Fruit fly (Drosophila melanogaster) whole organism, embryonic: ENCODE results near the gene Atf3.

Experiments
- Ada2b ChIP-seq: fragments of 200-800 bp; sonication (Bioruptor generic); IDR thresholded peaks from 2 replicates; pipeline ENCODE4 v1.3.6; 2022; ENCODE audit warnings: missing biosample characterization, missing genetic modification characterization
- CG10274 ChIP-seq: fragments of 200-800 bp; sonication (Bioruptor generic); optimal IDR thresholded peaks from 3 replicates; lab custom pipeline; 2017; ENCODE audit warnings: missing biosample characterization, mild to moderate bottlenecking, missing genetic modification characterization
- CG10543 ChIP-seq: fragments of 200-800 bp; sonication (Bioruptor generic); optimal IDR thresholded peaks from 3 replicates; lab custom pipeline; 2017; ENCODE audit warnings: missing biosample characterization, mild to moderate bottlenecking, missing genetic modification characterization, moderate library complexity
- CG10959 ChIP-seq: fragments of 200-800 bp; sonication (Bioruptor generic); IDR thresholded peaks from 2 replicates; pipeline ENCODE4 v1.3.6; 2022; ENCODE audit warnings: missing biosample characterization, missing genetic modification characterization
- CG12659 ChIP-seq: fragments of 200-800 bp; sonication (Bioruptor generic); optimal IDR thresholded peaks from 3 replicates; lab custom pipeline; 2017; ENCODE audit warnings: mild to moderate bottlenecking, missing biosample characterization, missing genetic modification reagents, missing genetic modification characterization
- CG12942 ChIP-seq: fragments of 200-800 bp; sonication (Bioruptor generic); optimal IDR thresholded peaks from 3 replicates; lab custom pipeline; 2016; ENCODE audit warnings: missing biosample characterization, missing genetic modification characterization
- CG15696 ChIP-seq: fragments of 200-800 bp; sonication (Bioruptor generic); optimal IDR thresholded peaks from 2 replicates; lab custom pipeline; 2019; ENCODE audit warnings: missing biosample characterization, mild to moderate bottlenecking, missing genetic modification characterization, moderate library complexity
- CG18476 ChIP-seq: fragments of 200-800 bp; sonication (Bioruptor generic); optimal IDR thresholded peaks from 2 replicates; lab custom pipeline; 2016; ENCODE audit warnings: missing biosample characterization, mild to moderate bottlenecking, missing genetic modification characterization
- CG2199 ChIP-seq: fragments of 200-800 bp; sonication (Bioruptor generic); IDR thresholded peaks from 3 replicates; pipeline ENCODE4 v1.3.6; 2022; ENCODE audit warnings: missing biosample characterization, missing genetic modification characterization
- CG31365 ChIP-seq: fragments of 200-800 bp; sonication (Bioruptor generic); optimal IDR thresholded peaks from 2 replicates; lab custom pipeline; 2018; ENCODE audit warnings: missing biosample characterization, mild to moderate bottlenecking, missing genetic modification characterization
- CG31441 ChIP-seq: fragments of 200-800 bp; sonication (Bioruptor generic); IDR thresholded peaks from 2 replicates; pipeline ENCODE4 v1.3.6; 2022; ENCODE audit warnings: missing biosample characterization, missing genetic modification characterization
- CG34224 ChIP-seq: fragments of 200-800 bp; sonication (Bioruptor generic); IDR thresholded peaks from 3 replicates; pipeline ENCODE4 v1.3.6; 2022; ENCODE audit warnings: missing biosample characterization, missing genetic modification characterization; ENCODE audit not compliant: partially characterized antibody
- CG34422 ChIP-seq: fragments of 200-800 bp; sonication (Bioruptor generic); IDR thresholded peaks from 3 replicates; pipeline ENCODE4 v1.3.6; 2022; ENCODE audit warnings: missing biosample characterization, missing genetic modification characterization
- CG43689 ChIP-seq: fragments of 200-800 bp; sonication (Bioruptor generic); IDR thresholded peaks from 2 replicates; pipeline ENCODE4 v1.3.6; 2022; ENCODE audit warnings: missing biosample characterization, missing genetic modification characterization
- CG4424 ChIP-seq: fragments of 200-800 bp; sonication (Bioruptor generic); optimal IDR thresholded peaks from 3 replicates; lab custom pipeline; 2016; ENCODE audit warnings: missing biosample characterization, missing genetic modification characterization
- E2f2 ChIP-seq: fragments of 200-800 bp; sonication (Bioruptor generic); IDR thresholded peaks from 2 replicates; pipeline ENCODE4 v1.3.6; 2022; ENCODE audit warnings: missing biosample characterization, missing genetic modification characterization
- HLH3B ChIP-seq: fragments of 200-800 bp; sonication (Bioruptor generic); IDR thresholded peaks from 2 replicates; pipeline ENCODE4 v1.3.6; 2022; ENCODE audit warnings: missing biosample characterization, missing genetic modification characterization
- Scr ChIP-seq: fragments of 200-800 bp; sonication (Bioruptor generic); IDR thresholded peaks from 2 replicates; pipeline ENCODE4 v1.3.6; 2022; ENCODE audit warnings: missing biosample characterization, missing genetic modification characterization; ENCODE audit not compliant: partially characterized antibody
- Six4 ChIP-seq: fragments of 200-800 bp; sonication (Bioruptor generic); optimal IDR thresholded peaks from 2 replicates; lab custom pipeline; 2016; ENCODE audit warnings: missing biosample characterization, missing genetic modification characterization
- TFAM ChIP-seq: fragments of 200-800 bp; sonication (Bioruptor generic); optimal IDR thresholded peaks from 2 replicates; lab custom pipeline; 2017; ENCODE audit warnings: missing biosample characterization, missing genetic modification characterization, inconsistent platforms
- Usf ChIP-seq: fragments of 200-800 bp; sonication (Bioruptor generic); optimal IDR thresholded peaks from 2 replicates; lab custom pipeline; 2017; ENCODE audit warnings: missing genotype, missing biosample characterization, missing genetic modification characterization
- bsh ChIP-seq, 2 experiments: fragments of 200-800 bp; sonication (Bioruptor generic); optimal IDR thresholded peaks; 2 replicates each; lab custom pipeline; 2017 to 2018; ENCODE audit warnings: mild to moderate bottlenecking in 2 of 2, missing biosample characterization in 2 of 2, missing genetic modification characterization in 2 of 2, moderate library complexity in 1 of 2
- ci ChIP-seq: fragments of 200-800 bp; sonication (Bioruptor generic); IDR thresholded peaks from 3 replicates; pipeline ENCODE4 v1.3.6; 2022; ENCODE audit warnings: missing biosample characterization, missing genetic modification characterization
- da ChIP-seq: fragments of 200-800 bp; sonication (Bioruptor generic); optimal IDR thresholded peaks from 2 replicates; lab custom pipeline; 2016; ENCODE audit warnings: missing biosample characterization, missing genetic modification characterization
- dysf ChIP-seq: fragments of 200-800 bp; sonication (Bioruptor generic); IDR thresholded peaks from 3 replicates; pipeline ENCODE4 v1.3.6; 2022; ENCODE audit warnings: missing biosample characterization, missing genetic modification characterization
- ewg ChIP-seq: fragments of 200-800 bp; sonication (Bioruptor generic); optimal IDR thresholded peaks from 3 replicates; lab custom pipeline; 2017; ENCODE audit warnings: mild to moderate bottlenecking, missing biosample characterization, missing genetic modification reagents, missing genetic modification characterization
- gro ChIP-seq: fragments of 200-800 bp; sonication (Bioruptor generic); optimal IDR thresholded peaks from 2 replicates; lab custom pipeline; 2016; ENCODE audit warnings: missing biosample characterization, missing genetic modification characterization
- gsb ChIP-seq: fragments of 200-800 bp; sonication (Bioruptor generic); IDR thresholded peaks from 2 replicates; pipeline ENCODE4 v1.3.6; 2022; ENCODE audit warnings: missing biosample characterization, missing genetic modification characterization
- gsb-n ChIP-seq: fragments of 200-800 bp; sonication (Bioruptor generic); optimal IDR thresholded peaks from 3 replicates; lab custom pipeline; 2018; ENCODE audit warnings: missing biosample characterization, mild to moderate bottlenecking, missing genetic modification characterization
- ham ChIP-seq: fragments of 200-800 bp; sonication (Bioruptor generic); IDR thresholded peaks from 2 replicates; pipeline ENCODE4 v1.3.6; 2022; ENCODE audit warnings: missing biosample characterization, missing genetic modification characterization
- jing ChIP-seq: fragments of 200-800 bp; sonication (Bioruptor generic); optimal IDR thresholded peaks from 2 replicates; lab custom pipeline; 2018; ENCODE audit warnings: missing biosample characterization, mild to moderate bottlenecking, missing genetic modification characterization
- jumu ChIP-seq: fragments of 200-800 bp; sonication (Bioruptor generic); optimal IDR thresholded peaks from 3 replicates; lab custom pipeline; 2016; ENCODE audit warnings: missing biosample characterization, missing genetic modification characterization
- klu ChIP-seq: fragments of 200-800 bp; sonication (Bioruptor generic); IDR thresholded peaks from 2 replicates; pipeline ENCODE4 v1.3.6; 2022; ENCODE audit warnings: missing biosample characterization, missing genetic modification characterization
- kni ChIP-seq: fragments of 200-800 bp; sonication (Bioruptor generic); optimal IDR thresholded peaks from 3 replicates; lab custom pipeline; 2017; ENCODE audit warnings: mild to moderate bottlenecking, missing biosample characterization, missing genetic modification reagents, missing genetic modification characterization
- lov ChIP-seq, 2 experiments: fragments of 200-800 bp in 1 of 2; fragments of >200 bp in 1 of 2; sonication (Bioruptor generic) in 1 of 2; IDR thresholded peaks in 1 of 2; optimal IDR thresholded peaks in 1 of 2; 2 replicates in 1 of 2; 3 replicates in 1 of 2; pipeline versions ENCODE4 v1.3.6 to Lab custom; 2017 to 2022; ENCODE audit warnings: missing biosample characterization in 1 of 2, missing genetic modification characterization in 1 of 2
- maf-S ChIP-seq: fragments of 200-800 bp; sonication (Bioruptor generic); optimal IDR thresholded peaks from 2 replicates; lab custom pipeline; 2016; ENCODE audit warnings: missing biosample characterization, missing genetic modification characterization
- mld ChIP-seq: fragments of 200-800 bp; sonication (Bioruptor generic); IDR thresholded peaks from 3 replicates; pipeline ENCODE4 v1.3.6; 2022; ENCODE audit warnings: missing biosample characterization, missing genetic modification characterization; ENCODE audit not compliant: partially characterized antibody
- nerfin-2 ChIP-seq: fragments of 200-800 bp; sonication (Bioruptor generic); IDR thresholded peaks from 2 replicates; pipeline ENCODE4 v1.3.6; 2022; ENCODE audit warnings: missing biosample characterization, missing genetic modification characterization; ENCODE audit not compliant: partially characterized antibody
- otp ChIP-seq: fragments of 200-800 bp; sonication (Bioruptor generic); IDR thresholded peaks from 3 replicates; pipeline ENCODE4, ENCODE4 v1.3.6; 2022; ENCODE audit warnings: missing biosample characterization, missing genetic modification characterization
- p53 ChIP-seq: fragments of 200-800 bp; sonication (Bioruptor generic); optimal IDR thresholded peaks from 2 replicates; lab custom pipeline; 2016; ENCODE audit warnings: missing biosample characterization, missing genetic modification characterization
- ro ChIP-seq: fragments of 200-800 bp; sonication (Bioruptor generic); IDR thresholded peaks from 2 replicates; pipeline ENCODE4 v1.3.6; 2022; ENCODE audit warnings: missing biosample characterization, missing genetic modification characterization
- sim ChIP-seq: fragments of 200-800 bp; sonication (Bioruptor generic); IDR thresholded peaks from 2 replicates; pipeline ENCODE4 v1.3.6; 2022; ENCODE audit warnings: missing biosample characterization, missing genetic modification characterization
- stc ChIP-seq: fragments of 200-800 bp; sonication (Bioruptor generic); IDR thresholded peaks from 2 replicates; pipeline ENCODE4 v1.3.6; 2022; ENCODE audit warnings: missing biosample characterization, missing genetic modification characterization
- ttk ChIP-seq: fragments of 200-800 bp; sonication (Bioruptor generic); IDR thresholded peaks from 2 replicates; pipeline ENCODE4 v2.1.2; 2022; ENCODE audit warnings: missing biosample characterization, missing genetic modification characterization
- tx ChIP-seq: fragments of 200-800 bp; sonication (Bioruptor generic); optimal IDR thresholded peaks from 2 replicates; lab custom pipeline; 2016; ENCODE audit warnings: missing biosample characterization, missing genetic modification characterization
- vnd ChIP-seq: fragments of 200-800 bp; sonication (Bioruptor generic); IDR thresholded peaks from 3 replicates; pipeline ENCODE4 v1.3.6; 2022; ENCODE audit warnings: missing biosample characterization, missing genetic modification characterization; ENCODE audit not compliant: partially characterized antibody
- wor ChIP-seq: fragments of 200-800 bp; sonication (Bioruptor generic); IDR thresholded peaks from 2 replicates; pipeline ENCODE4 v1.3.6; 2022; ENCODE audit warnings: missing biosample characterization, missing genetic modification characterization
- zf30C ChIP-seq: fragments of 200-800 bp; sonication (Bioruptor generic); optimal IDR thresholded peaks from 3 replicates; lab custom pipeline; 2018; ENCODE audit warnings: missing biosample characterization, mild to moderate bottlenecking, missing genetic modification characterization

The Atf3 gene

dm6 chrX:1234817-1235617, 40.1 kb downstream of the Atf3 start (continued):
- peak; percentile 87 for TF ChIP-seq CG10959 (GFP tag; lab: Robert Waterston, UW)
- TF ChIP-seq zf30C (GFP tag; lab: Kevin White, UChicago), result no peak
- no peak for TF ChIP-seq vnd
- TF ChIP-seq CG34422 (GFP tag; lab: Robert Waterston, UW), result peak; percentile 83
- TF ChIP-seq maf-S (GFP tag; lab: Kevin White, UChicago), result peak; percentile 34
- peak; percentile 69 for TF ChIP-seq jing (GFP tag; lab: Kevin White, UChicago)
- peak; percentile 88 for TF ChIP-seq CG31441
- peak; percentile 48 for TF ChIP-seq gro (GFP tag; lab: Kevin White, UChicago)
- no peak for TF ChIP-seq mld (GFP tag; lab: Robert Waterston, UW)
- peak; percentile 60 for TF ChIP-seq Six4
- TF ChIP-seq kni (GFP tag; lab: Kevin White, UChicago), result peak; percentile 47
- peak; percentile 80 for TF ChIP-seq CG18476 (GFP tag; lab: Kevin White, UChicago)
- TF ChIP-seq otp (GFP tag; lab: Robert Waterston, UW), result peak; percentile 77
- peak; percentile 69 for TF ChIP-seq da
- TF ChIP-seq CG2199 (GFP tag; lab: Robert Waterston, UW), result 0 out of 3 replicates have a peak, but pooled peaks have one; percentile 61
- TF ChIP-seq gsb, result no peak
- peak; percentile 73 for TF ChIP-seq stc
- peak; percentile 79 for TF ChIP-seq jumu (GFP tag; lab: Kevin White, UChicago)
- TF ChIP-seq lov (optimal IDR thresholded peaks at IDR 0.05; lab: Kevin White, UChicago), result no peak
- peak; percentile 85 for TF ChIP-seq lov (GFP tag; IDR thresholded peaks at IDR 0.05; lab: Robert Waterston, UW)
- TF ChIP-seq E2f2 (GFP tag; lab: Robert Waterston, UW), result peak; percentile 50; the same call in 1 of the 2 replicates
- peak; percentile 43 for TF ChIP-seq CG12942 (GFP tag; lab: Kevin White, UChicago)
- 0 out of 3 replicates have a peak, but pooled peaks have one; percentile 43 for TF ChIP-seq CG34224
- peak; percentile 22 for TF ChIP-seq Scr (GFP tag; lab: Robert Waterston, UW)
- peak; percentile 54 for TF ChIP-seq CG31365 (tag; lab: Kevin White, UChicago)
- peak; percentile 83 for TF ChIP-seq ttk (GFP tag; lab: Robert Waterston, UW)
- TF ChIP-seq wor (GFP tag; lab: Robert Waterston, UW), result peak; percentile 54; the same call in 1 of the 2 replicates
- TF ChIP-seq Ada2b (GFP tag; lab: Robert Waterston, UW), result peak; percentile 61
- peak; percentile 65 for TF ChIP-seq sim (GFP tag; lab: Robert Waterston, UW)
- peak; percentile 55 for TF ChIP-seq CG10543
- TF ChIP-seq ewg (GFP tag; lab: Kevin White, UChicago), result peak; percentile 88
- TF ChIP-seq Usf (GFP tag; lab: Kevin White, UChicago), result peak; percentile 69
- TF ChIP-seq CG43689 (GFP tag; lab: Robert Waterston, UW), result peak; percentile 52; the same call in 1 of the 2 replicates
- TF ChIP-seq CG15696, result peak; percentile 80
- TF ChIP-seq CG12659, result peak; percentile 72
- TF ChIP-seq bsh (GFP tag; optimal IDR thresholded peaks at IDR 0.05; lab: Kevin White, UChicago), result peak; percentile 43 to 87
- TF ChIP-seq nerfin-2 (GFP tag; lab: Robert Waterston, UW), result no peak
- peak; percentile 91 for TF ChIP-seq ci (GFP tag; lab: Robert Waterston, UW)
- no peak for TF ChIP-seq p53 (GFP tag; lab: Kevin White, UChicago)
- TF ChIP-seq ro (GFP tag; lab: Robert Waterston, UW), result peak; percentile 60; the same call in 1 of the 2 replicates
- TF ChIP-seq HLH3B (GFP tag; lab: Robert Waterston, UW), result peak; percentile 82
- TF ChIP-seq dysf, result peak; percentile 87
- peak; percentile 71 for TF ChIP-seq tx (GFP tag; lab: Kevin White, UChicago)
- TF ChIP-seq CG4424 (GFP tag; lab: Kevin White, UChicago), result peak; percentile 47
- peak; percentile 47; the same call in 1 of the 2 replicates for TF ChIP-seq klu (GFP tag; lab: Robert Waterston, UW)
- TF ChIP-seq gsb-n (tag; lab: Kevin White, UChicago), result peak; percentile 81
- TF ChIP-seq ham (GFP tag; lab: Robert Waterston, UW), result no peak
- peak; percentile 30 for TF ChIP-seq TFAM (GFP tag; lab: Kevin White, UChicago)
- peak; percentile 98 for TF ChIP-seq CG10274 (GFP tag; lab: Kevin White, UChicago)
